Worm (Caenorhabditis elegans): Measurements from ENCODE around the gene F45C12.17.

ce11 chrII:1742535-1742934 lies 16.6 kb downstream of the F45C12.17 start, which contains the start of gene F36H5.12:
- TF ChIP-seq pha-4 (tag; optimal IDR thresholded peaks at IDR 0.05) (no peak), tbx-2 (tag; optimal IDR thresholded peaks at IDR 0.05) (no peak), hlh-8 (tag; optimal IDR thresholded peaks at IDR 0.05) (no peak), odd-2 (tag; optimal IDR thresholded peaks at IDR 0.05) (no peak), C08G9.2 (tag; optimal IDR thresholded peaks at IDR 0.05) (no peak), nhr-11 (tag; optimal IDR thresholded peaks at IDR 0.05) (no peak), K02D7.2 (tag; optimal IDR thresholded peaks at IDR 0.05) (no peak), K09A11.1 (tag; optimal IDR thresholded peaks at IDR 0.05; ENCODE audit: insufficient read depth) (no peak), nhr-232 (tag; optimal IDR thresholded peaks at IDR 0.05) (no peak), hlh-30 (tag; optimal IDR thresholded peaks at IDR 0.05; ENCODE audit: insufficient read depth) (no peak), fax-1 (tag; optimal IDR thresholded peaks at IDR 0.05) (no peak), ama-1 (optimal IDR thresholded peaks at IDR 0.05) (no peak)

Data from whole organism, late embryonic.